Fruit fly (Drosophila melanogaster) whole organism, embryonic: Measurements from ENCODE around the gene CG43095.

Source experiments
- Awh ChIP-seq: fragments of 200-800 bp; sonication (Bioruptor generic); IDR thresholded peaks from 2 replicates; pipeline ENCODE4, ENCODE4 v1.3.6; 2022; ENCODE audit warnings: missing biosample characterization, missing genetic modification characterization
- Blimp-1 ChIP-seq: fragments of 200-800 bp; sonication (Bioruptor generic); optimal IDR thresholded peaks from 3 replicates; lab custom pipeline; 2018; ENCODE audit warnings: missing biosample characterization, missing genetic modification characterization, mild to moderate bottlenecking, moderate library complexity, missing genetic modification reagents
- CG10366 ChIP-seq: fragments of 200-800 bp; sonication (Bioruptor generic); IDR thresholded peaks from 2 replicates; pipeline ENCODE4 v1.3.6; 2022; ENCODE audit warnings: missing biosample characterization, missing genetic modification characterization
- CG10543 ChIP-seq: fragments of 200-800 bp; sonication (Bioruptor generic); optimal IDR thresholded peaks from 3 replicates; lab custom pipeline; 2017; ENCODE audit warnings: missing biosample characterization, mild to moderate bottlenecking, missing genetic modification characterization, moderate library complexity
- CG10979 ChIP-seq: fragments of 200-800 bp; sonication (Bioruptor generic); optimal IDR thresholded peaks from 2 replicates; lab custom pipeline; 2018; ENCODE audit warnings: missing biosample characterization, mild to moderate bottlenecking, missing genetic modification characterization, moderate library complexity
- CG1602 ChIP-seq: fragments of 200-800 bp; sonication (Bioruptor generic); optimal IDR thresholded peaks from 3 replicates; lab custom pipeline; 2016; ENCODE audit warnings: missing biosample characterization, missing genetic modification characterization
- CG1647 ChIP-seq: fragments of 200-800 bp; sonication (Bioruptor generic); optimal IDR thresholded peaks from 3 replicates; lab custom pipeline; 2016; ENCODE audit warnings: missing biosample characterization, missing genetic modification characterization
- CG16863 ChIP-seq: fragments of 200-800 bp; sonication (Bioruptor generic); optimal IDR thresholded peaks from 3 replicates; lab custom pipeline; 2016; ENCODE audit warnings: missing biosample characterization, missing genetic modification characterization
- CG32532 ChIP-seq: fragments of 200-800 bp; sonication (Bioruptor generic); IDR thresholded peaks from 2 replicates; pipeline ENCODE4 v1.3.6; 2022; ENCODE audit warnings: missing biosample characterization, missing genetic modification characterization
- CG3838 ChIP-seq: fragments of 200-800 bp; sonication (Bioruptor generic); optimal IDR thresholded peaks from 3 replicates; lab custom pipeline; 2016; ENCODE audit warnings: missing biosample characterization, missing genetic modification characterization
- CG4328 ChIP-seq: fragments of 200-800 bp; sonication (Bioruptor generic); optimal IDR thresholded peaks from 3 replicates; lab custom pipeline; 2017; ENCODE audit warnings: missing biosample characterization, missing genetic modification reagents, missing genetic modification characterization
- CG4820 ChIP-seq: fragments of 200-800 bp; sonication (Bioruptor generic); optimal IDR thresholded peaks from 3 replicates; lab custom pipeline; 2016; ENCODE audit warnings: missing biosample characterization, missing genetic modification characterization
- CG7786 ChIP-seq: fragments of 200-800 bp; sonication (Bioruptor generic); optimal IDR thresholded peaks from 2 replicates; lab custom pipeline; 2016; ENCODE audit warnings: missing biosample characterization, missing genetic modification characterization
- CG7987 ChIP-seq: fragments of 200-800 bp; sonication (Bioruptor generic); optimal IDR thresholded peaks from 2 replicates; lab custom pipeline; 2018; ENCODE audit warnings: missing biosample characterization, mild to moderate bottlenecking, missing genetic modification characterization, moderate library complexity
- D ChIP-seq, 2 experiments: fragments of 200-800 bp in 1 of 2; fragments of >200 bp in 1 of 2; sonication (Bioruptor generic) in 1 of 2; optimal IDR thresholded peaks; 2 replicates in 1 of 2; 3 replicates in 1 of 2; lab custom pipeline; 2017; ENCODE audit warnings: mild to moderate bottlenecking in 1 of 2, missing biosample characterization in 1 of 2, missing genetic modification characterization in 1 of 2, missing genetic modification reagents in 1 of 2
- Doc2 ChIP-seq: fragments of 200-800 bp; sonication (Bioruptor generic); IDR thresholded peaks from 2 replicates; pipeline ENCODE4 v1.3.6; 2022; ENCODE audit warnings: missing biosample characterization, missing genetic modification characterization
- Elba2 ChIP-seq: fragments of 200-800 bp; sonication (Bioruptor generic); optimal IDR thresholded peaks from 3 replicates; lab custom pipeline; 2016; ENCODE audit warnings: missing biosample characterization, missing genetic modification characterization
- Gug ChIP-seq: fragments of 200-800 bp; sonication (Bioruptor generic); IDR thresholded peaks from 4 replicates; pipeline ENCODE4 v1.3.6; 2022; ENCODE audit warnings: missing biosample characterization, missing genetic modification characterization
- HHEX ChIP-seq: fragments of 200-800 bp; sonication (Bioruptor generic); optimal IDR thresholded peaks from 3 replicates; lab custom pipeline; 2017; ENCODE audit warnings: missing biosample characterization, mild to moderate bottlenecking, missing genetic modification characterization, missing genetic modification reagents
- HLHmδ ChIP-seq: fragments of 200-800 bp; sonication (Bioruptor generic); optimal IDR thresholded peaks from 2 replicates; lab custom pipeline; 2018; ENCODE audit warnings: missing biosample characterization, mild to moderate bottlenecking, missing genetic modification characterization, moderate library complexity
- Hr78 ChIP-seq, 2 experiments: fragments of 200-800 bp in 1 of 2; fragments of >200 bp in 1 of 2; sonication (Bioruptor generic) in 1 of 2; optimal IDR thresholded peaks; 2 replicates each; lab custom pipeline; 2017 to 2019; ENCODE audit warnings: missing biosample characterization in 2 of 2, missing genetic modification characterization in 2 of 2, mild to moderate bottlenecking in 1 of 2, moderate library complexity in 1 of 2
- MBD-R2 ChIP-seq: fragments of 200-800 bp; sonication (Bioruptor generic); IDR thresholded peaks from 2 replicates; pipeline ENCODE4 v1.3.6; 2022; ENCODE audit warnings: missing biosample characterization, missing genetic modification characterization
- Oli ChIP-seq: fragments of 200-800 bp; sonication (Bioruptor generic); optimal IDR thresholded peaks from 2 replicates; lab custom pipeline; 2018; ENCODE audit warnings: missing biosample characterization, mild to moderate bottlenecking, missing genetic modification characterization, moderate library complexity
- Pdp1 ChIP-seq, 2 experiments: fragments of 200-800 bp; sonication (Bioruptor generic); optimal IDR thresholded peaks; 3 replicates each; lab custom pipeline; 2016; ENCODE audit warnings: missing biosample characterization in 2 of 2, missing genetic modification characterization in 2 of 2, mild to moderate bottlenecking in 1 of 2, moderate library complexity in 1 of 2
- ac ChIP-seq: fragments of 200-800 bp; sonication (Bioruptor generic); optimal IDR thresholded peaks from 3 replicates; lab custom pipeline; 2017; ENCODE audit warnings: missing biosample characterization, mild to moderate bottlenecking, missing genetic modification characterization
- ash1 ChIP-seq: fragments of 200-800 bp; sonication (Bioruptor generic); optimal IDR thresholded peaks from 2 replicates; lab custom pipeline; 2018; ENCODE audit warnings: missing biosample characterization, mild to moderate bottlenecking, missing genetic modification characterization
- bowl ChIP-seq: fragments of 200-800 bp; sonication (Bioruptor generic); IDR thresholded peaks from 2 replicates; pipeline ENCODE4 v1.3.6; 2022; ENCODE audit warnings: missing biosample characterization, missing genetic modification characterization
- btn ChIP-seq: fragments of 200-800 bp; sonication (Bioruptor generic); optimal IDR thresholded peaks from 2 replicates; lab custom pipeline; 2016; ENCODE audit warnings: missing biosample characterization, missing genetic modification characterization
- cad ChIP-seq: fragments of >200 bp; optimal IDR thresholded peaks from 2 replicates; lab custom pipeline; 2017; ENCODE audit warnings: missing biosample characterization, missing genetic modification characterization
- chinmo ChIP-seq: fragments of 200-800 bp; sonication (Bioruptor generic); IDR thresholded peaks from 4 replicates; pipeline ENCODE4 v1.3.6; 2022; ENCODE audit warnings: missing biosample characterization, missing genetic modification characterization; ENCODE audit not compliant: partially characterized antibody
- chm ChIP-seq: fragments of 200-800 bp; sonication (Bioruptor generic); IDR thresholded peaks from 2 replicates; pipeline ENCODE4 v1.3.6; 2022; ENCODE audit warnings: missing biosample characterization, missing genetic modification characterization
- crol ChIP-seq: fragments of 200-800 bp; sonication (Bioruptor generic); IDR thresholded peaks from 2 replicates; pipeline ENCODE4 v1.3.6; 2022; ENCODE audit warnings: missing biosample characterization, missing genetic modification characterization
- crp ChIP-seq, 2 experiments: fragments of 200-800 bp; sonication (Bioruptor generic); optimal IDR thresholded peaks; 2 replicates in 1 of 2; 3 replicates in 1 of 2; lab custom pipeline; 2017; ENCODE audit warnings: missing biosample characterization in 2 of 2, missing genetic modification characterization in 2 of 2, mild to moderate bottlenecking in 1 of 2, moderate library complexity in 1 of 2
- exex ChIP-seq: fragments of 200-800 bp; sonication (Bioruptor generic); optimal IDR thresholded peaks from 4 replicates; lab custom pipeline; 2018; ENCODE audit warnings: missing biosample characterization, mild to moderate bottlenecking, missing genetic modification characterization, moderate library complexity
- eyg ChIP-seq: fragments of 200-800 bp; sonication (Bioruptor generic); optimal IDR thresholded peaks from 3 replicates; lab custom pipeline; 2016; ENCODE audit warnings: missing biosample characterization, missing genetic modification characterization
- gcm ChIP-seq: fragments of 200-800 bp; sonication (Bioruptor generic); optimal IDR thresholded peaks from 2 replicates; lab custom pipeline; 2019; ENCODE audit warnings: missing biosample characterization, mild to moderate bottlenecking, missing genetic modification characterization, moderate library complexity
- hkb ChIP-seq, 2 experiments: fragments of 200-800 bp in 1 of 2; fragments of >200 bp in 1 of 2; sonication (Bioruptor generic) in 1 of 2; IDR thresholded peaks in 1 of 2; optimal IDR thresholded peaks in 1 of 2; 2 replicates each; pipeline versions ENCODE4 v1.3.6 to Lab custom; 2017 to 2022; ENCODE audit warnings: missing biosample characterization in 1 of 2, missing genetic modification characterization in 1 of 2
- kni ChIP-seq: fragments of 200-800 bp; sonication (Bioruptor generic); optimal IDR thresholded peaks from 3 replicates; lab custom pipeline; 2017; ENCODE audit warnings: mild to moderate bottlenecking, missing biosample characterization, missing genetic modification reagents, missing genetic modification characterization
- lbe ChIP-seq: fragments of 200-800 bp; sonication (Bioruptor generic); optimal IDR thresholded peaks from 2 replicates; lab custom pipeline; 2016; ENCODE audit warnings: missing biosample characterization, mild to moderate bottlenecking, missing genetic modification characterization
- lmd ChIP-seq: fragments of 200-800 bp; sonication (Bioruptor generic); IDR thresholded peaks from 2 replicates; pipeline ENCODE4 v1.3.6; 2022; ENCODE audit warnings: missing biosample characterization, missing genetic modification characterization
- peb ChIP-seq: fragments of 200-800 bp; sonication (Bioruptor generic); IDR thresholded peaks from 2 replicates; pipeline ENCODE4 v1.3.6; 2022; ENCODE audit warnings: missing biosample characterization, missing genetic modification characterization
- rib ChIP-seq: fragments of 200-800 bp; sonication (Bioruptor generic); IDR thresholded peaks from 2 replicates; pipeline ENCODE4 v1.3.6; 2022; ENCODE audit warnings: missing biosample characterization, missing genetic modification characterization
- sd ChIP-seq: fragments of 200-800 bp; sonication (Bioruptor generic); optimal IDR thresholded peaks from 3 replicates; lab custom pipeline; 2018; ENCODE audit warnings: missing biosample characterization, mild to moderate bottlenecking, missing genetic modification characterization, moderate library complexity
- slp2 ChIP-seq: fragments of 200-800 bp; sonication (Bioruptor generic); optimal IDR thresholded peaks from 2 replicates; lab custom pipeline; 2016; ENCODE audit warnings: missing biosample characterization, missing genetic modification characterization
- ssp ChIP-seq: fragments of 200-800 bp; sonication (Bioruptor generic); IDR thresholded peaks from 2 replicates; pipeline ENCODE4 v1.3.6; 2022; ENCODE audit warnings: missing biosample characterization, missing genetic modification characterization
- sug ChIP-seq: fragments of 200-800 bp; optimal IDR thresholded peaks from 2 replicates; lab custom pipeline; 2019; ENCODE audit warnings: missing biosample characterization, mild to moderate bottlenecking, missing genetic modification characterization, moderate library complexity
- vvl ChIP-seq: fragments of 200-800 bp; sonication (Bioruptor generic); IDR thresholded peaks from 2 replicates; pipeline ENCODE4 v1.3.6; 2022; ENCODE audit warnings: missing biosample characterization, missing genetic modification characterization
- yki ChIP-seq: fragments of >200 bp; optimal IDR thresholded peaks from 3 replicates; lab custom pipeline; 2018

The CG43095 gene

DNA sequence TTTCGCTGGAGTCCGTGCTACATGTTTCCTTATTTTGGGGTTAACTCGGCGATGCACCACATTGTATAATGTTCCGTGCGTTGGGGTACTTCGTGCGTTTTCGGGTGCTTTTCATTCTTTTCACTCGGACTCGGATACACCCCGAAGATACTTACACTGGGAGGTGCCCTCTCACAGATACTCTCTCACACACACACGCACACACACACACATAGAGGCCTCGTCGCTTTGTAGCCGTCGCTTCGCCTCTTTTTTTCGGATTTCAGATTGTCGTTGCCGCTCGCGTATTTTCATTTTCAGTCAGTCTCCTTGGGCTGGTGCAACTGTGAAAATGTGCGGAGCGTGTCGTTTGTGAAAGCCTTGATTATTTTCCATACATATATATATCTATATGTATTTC is 9.8 kb upstream of the CG43095 start (continued):
- TF ChIP-seq btn (GFP tag; lab: Kevin White, UChicago) (no peak), chm (GFP tag; lab: Robert Waterston, UW) (peak; percentile 61; the same call in 1 of the 2 replicates), CG16863 (GFP tag; lab: Kevin White, UChicago) (no peak), CG4328 (GFP tag; lab: Kevin White, UChicago) (no peak), chinmo (GFP tag; lab: Robert Waterston, UW) (peak; percentile 91), sug (tag; lab: Kevin White, UChicago) (peak; percentile 5), slp2 (no peak), Oli (tag; lab: Kevin White, UChicago) (no peak), CG1647 (GFP tag; lab: Kevin White, UChicago) (no peak), exex (tag; lab: Kevin White, UChicago) (no peak), cad (GFP tag; lab: Kevin White, UChicago) (no peak), Elba2 (GFP tag; lab: Kevin White, UChicago) (no peak), HHEX (no peak), lbe (GFP tag; lab: Kevin White, UChicago) (peak; percentile 62), CG1602 (GFP tag; lab: Kevin White, UChicago) (no peak), eyg (no peak), MBD-R2 (GFP tag; lab: Robert Waterston, UW) (no peak), CG7786 (GFP tag; lab: Kevin White, UChicago) (no peak), Blimp-1 (GFP tag; lab: Kevin White, UChicago) (peak; percentile 29), HLHmδ (GFP tag; lab: Kevin White, UChicago) (no peak), rib (no peak), bowl (peak; percentile 58; the same call in 1 of the 2 replicates), CG4820 (GFP tag; lab: Kevin White, UChicago) (no peak), lmd (GFP tag; lab: Robert Waterston, UW) (no peak), Doc2 (GFP tag; lab: Robert Waterston, UW) (no peak), Hr78 (GFP tag; optimal IDR thresholded peaks at IDR 0.05; lab: Kevin White, UChicago) (peak in 1 of 2 experiments; percentile 3)

DNA sequence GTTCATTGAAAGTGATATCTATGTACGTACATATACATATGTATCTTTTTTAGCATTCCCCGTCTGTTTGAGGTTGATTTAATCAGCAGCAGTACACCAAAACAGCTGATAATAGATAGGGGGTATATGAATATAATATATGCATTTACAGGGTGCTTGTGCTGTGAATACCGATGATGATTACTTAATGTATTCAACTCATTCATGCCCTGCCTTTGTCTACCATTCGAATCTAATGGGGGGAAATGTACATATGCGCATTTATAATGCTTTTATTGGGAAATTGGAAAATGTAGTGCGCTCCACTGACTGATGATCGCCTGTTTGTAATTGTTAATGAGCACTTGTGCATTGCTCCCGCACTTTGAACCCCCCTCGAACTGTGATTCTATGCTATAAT is 8.6 kb upstream of the CG43095 start:
- TF ChIP-seq HLHmδ (GFP tag; lab: Kevin White, UChicago) (peak; percentile 34), crp (GFP tag; optimal IDR thresholded peaks at IDR 0.05; lab: Kevin White, UChicago) (peak in 1 of 2 experiments; percentile 12), CG10366 (GFP tag; lab: Robert Waterston, UW) (peak; percentile 35; the same call in 1 of the 2 replicates), kni (GFP tag; lab: Kevin White, UChicago) (peak; percentile 89), CG32532 (GFP tag; lab: Robert Waterston, UW) (0 out of 2 replicates have a peak, but pooled peaks have one; percentile 28), CG10543 (GFP tag; lab: Kevin White, UChicago) (peak; percentile 3), crol (GFP tag; lab: Robert Waterston, UW) (0 out of 2 replicates have a peak, but pooled peaks have one; percentile 22), Hr78 (GFP tag; optimal IDR thresholded peaks at IDR 0.05; lab: Kevin White, UChicago) (peak in 1 of 2 experiments; percentile 59), D (optimal IDR thresholded peaks at IDR 0.05; lab: Kevin White, UChicago) (no peak), D (GFP tag; optimal IDR thresholded peaks at IDR 0.05; lab: Kevin White, UChicago) (peak; percentile 28), hkb (optimal IDR thresholded peaks at IDR 0.05; lab: Kevin White, UChicago) (no peak), hkb (GFP tag; IDR thresholded peaks at IDR 0.05; lab: Robert Waterston, UW) (no peak), yki (lab: Kevin White, UChicago) (no peak), CG3838 (GFP tag; lab: Kevin White, UChicago) (no peak), ash1 (GFP tag; lab: Kevin White, UChicago) (no peak), gcm (GFP tag; lab: Kevin White, UChicago) (peak; percentile 35), sug (tag; lab: Kevin White, UChicago) (peak; percentile 44), sd (tag; lab: Kevin White, UChicago) (peak; percentile 33), ac (no peak), Blimp-1 (GFP tag; lab: Kevin White, UChicago) (peak; percentile 12), CG7987 (GFP tag; lab: Kevin White, UChicago) (no peak), ssp (GFP tag; lab: Robert Waterston, UW) (no peak), peb (GFP tag; lab: Robert Waterston, UW) (no peak), Awh (GFP tag; lab: Robert Waterston, UW) (0 out of 2 replicates have a peak, but pooled peaks have one; percentile 37), Gug (GFP tag; lab: Robert Waterston, UW) (no peak), chinmo (GFP tag; lab: Robert Waterston, UW) (0 out of 4 replicates have a peak, but pooled peaks have one; percentile 41), Pdp1 (GFP tag; optimal IDR thresholded peaks at IDR 0.05; lab: Kevin White, UChicago) (peak in 1 of 2 experiments; percentile 31), CG10979 (tag; lab: Kevin White, UChicago) (no peak), vvl (GFP tag; lab: Robert Waterston, UW) (peak; percentile 95)
